In the genomic region with DNA sequence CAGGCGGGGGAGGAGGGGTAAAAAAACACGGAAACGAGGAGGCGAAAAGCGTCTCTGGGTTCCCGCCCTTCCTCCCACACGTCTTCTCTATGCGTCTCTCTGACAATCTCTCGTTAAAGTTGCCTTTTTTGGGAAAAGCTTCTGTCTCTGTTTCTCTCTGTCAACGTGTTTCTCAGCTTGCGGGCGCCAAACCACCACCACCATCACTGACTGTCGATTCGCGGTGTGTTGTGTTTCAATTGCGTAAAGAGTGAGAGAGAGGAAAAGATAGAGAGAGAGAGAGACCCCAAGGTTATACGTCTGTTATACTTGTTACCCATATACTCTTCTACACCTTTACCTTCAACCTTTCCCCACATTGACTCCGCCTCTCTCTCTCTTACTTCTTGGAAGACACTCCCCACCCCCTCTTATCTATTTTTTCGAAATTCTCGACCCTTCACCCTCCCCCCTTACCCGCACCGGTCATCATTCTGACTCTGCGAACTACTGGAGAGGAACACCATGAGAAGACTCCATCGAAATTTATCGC, we compare ENCODE assay signal across 6 worm cellular contexts.
TF ChIP-seq lines count a peak whose summit lies in the region.

A gene (plus strand): TSS at position 482 of the 532 bp plus-strand sequence.

TF ChIP-seq in whole organism, L1 larva, 84 proteins besides CTCF, POLR2A, EP300 and RAD21 (continues in another document):
- TF ChIP-seq nhr-71 (tag; optimal IDR thresholded peaks at IDR 0.05; lab: Kevin White, UChicago) (no peak), elt-3 (tag; optimal IDR thresholded peaks at IDR 0.05; lab: Kevin White, UChicago) (peak in 3 of 6 experiments; percentile 8 to 14 (median 10)), dpl-1 (GFP tag; optimal IDR thresholded peaks at IDR 0.05; lab: Kevin White, UChicago) (peak in 1 of 3 experiments; percentile 12), nhr-20 (tag; optimal IDR thresholded peaks at IDR 0.05; lab: Kevin White, UChicago) (no peak), mef-2 (tag; optimal IDR thresholded peaks at IDR 0.05; lab: Kevin White, UChicago) (no peak), lin-35 (GFP tag; optimal IDR thresholded peaks at IDR 0.05; lab: Kevin White, UChicago) (peak in 1 of 2 experiments; percentile 18), blmp-1 (tag; optimal IDR thresholded peaks at IDR 0.05; lab: Kevin White, UChicago) (peak; percentile 45), ama-1 (optimal IDR thresholded peaks at IDR 0.05; lab: Kevin White, UChicago) (no peak), lin-14 (GFP tag; optimal IDR thresholded peaks at IDR 0.05; lab: Kevin White, UChicago) (peak; percentile 33), nhr-77 (tag; optimal IDR thresholded peaks at IDR 0.05; lab: Kevin White, UChicago) (no peak), unc-86 (tag; optimal IDR thresholded peaks at IDR 0.05; lab: Kevin White, UChicago) (no peak), nhr-85 (tag; lab: Kevin White, UChicago) (peak; percentile 66), lsy-2 (tag; optimal IDR thresholded peaks at IDR 0.05; lab: Kevin White, UChicago) (peak in 1 of 2 experiments; percentile 25), zag-1 (tag; optimal IDR thresholded peaks at IDR 0.05; lab: Kevin White, UChicago) (no peak)

TF ChIP-seq in whole organism, L2 larva, 48 proteins besides CTCF, POLR2A, EP300 and RAD21:
- TF ChIP-seq nhr-6 (tag; optimal IDR thresholded peaks at IDR 0.05; lab: Kevin White, UChicago) (no peak), nhr-25 (tag; optimal IDR thresholded peaks at IDR 0.05; lab: Kevin White, UChicago) (peak; percentile 73), blmp-1 (tag; optimal IDR thresholded peaks at IDR 0.05; lab: Kevin White, UChicago; ENCODE audit: insufficient read depth) (peak; percentile 40), elt-1 (tag; optimal IDR thresholded peaks at IDR 0.05; lab: Kevin White, UChicago) (no peak)

TF ChIP-seq in whole organism, L3 larva, 47 proteins besides CTCF, POLR2A, EP300 and RAD21:
- TF ChIP-seq ama-1 (optimal IDR thresholded peaks at IDR 0.05; lab: Kevin White, UChicago) (no peak), nhr-23 (tag; optimal IDR thresholded peaks at IDR 0.05; lab: Kevin White, UChicago) (peak; percentile 16), nhr-25 (tag; optimal IDR thresholded peaks at IDR 0.05; lab: Kevin White, UChicago) (peak; percentile 91), elt-1 (tag; optimal IDR thresholded peaks at IDR 0.05; lab: Kevin White, UChicago) (peak; percentile 15)

TF ChIP-seq in whole organism, L4 larva, 104 proteins besides CTCF, POLR2A, EP300 and RAD21 (continues in another document):
- TF ChIP-seq fkh-10 (GFP tag; optimal IDR thresholded peaks at IDR 0.05; lab: Kevin White, UChicago) = no peak
- TF ChIP-seq lir-3 (tag; optimal IDR thresholded peaks at IDR 0.05; lab: Kevin White, UChicago) = no peak
- TF ChIP-seq spr-1 (tag; optimal IDR thresholded peaks at IDR 0.05; lab: Kevin White, UChicago) = no peak
- TF ChIP-seq lin-1 (GFP tag; IDR thresholded peaks at IDR 0.05; lab: Robert Waterston, UW) = no peak
- no peak for TF ChIP-seq mdl-1 (tag; optimal IDR thresholded peaks at IDR 0.05; lab: Kevin White, UChicago)
- no peak for TF ChIP-seq D1046.2 (GFP tag; IDR thresholded peaks at IDR 0.05; lab: Robert Waterston, UW)
- peak; percentile 25 for TF ChIP-seq mep-1 (tag; optimal IDR thresholded peaks at IDR 0.05; lab: Kevin White, UChicago)
- TF ChIP-seq set-16 (GFP tag; IDR thresholded peaks at IDR 0.05; lab: Robert Waterston, UW) = 0 out of 2 replicates have a peak, but pooled peaks have one; percentile 12
- TF ChIP-seq lin-13 (GFP tag; optimal IDR thresholded peaks at IDR 0.05; lab: Kevin White, UChicago) = no peak
- no peak for TF ChIP-seq lin-39 (tag; optimal IDR thresholded peaks at IDR 0.05; lab: Kevin White, UChicago)
- peak; percentile 66 for TF ChIP-seq nhr-25 (tag; optimal IDR thresholded peaks at IDR 0.05; lab: Kevin White, UChicago; ENCODE audit: borderline replicate concordance, insufficient read depth)
- TF ChIP-seq zag-1 (tag; optimal IDR thresholded peaks at IDR 0.05; lab: Kevin White, UChicago) = no peak
- TF ChIP-seq mxl-2 (GFP tag; conservative IDR thresholded peaks at IDR 0.05; lab: Robert Waterston, UW) = no peak
- peak; percentile 84 for TF ChIP-seq mxl-3 (GFP tag; optimal IDR thresholded peaks at IDR 0.05; lab: Kevin White, UChicago)
- TF ChIP-seq ces-1 (GFP tag; optimal IDR thresholded peaks at IDR 0.05; lab: Kevin White, UChicago) = no peak
- TF ChIP-seq hmg-1.1 (GFP tag; IDR thresholded peaks at IDR 0.05; lab: Robert Waterston, UW) = 0 out of 2 replicates have a peak, but pooled peaks have one; percentile 25
- TF ChIP-seq nhr-77 (tag; optimal IDR thresholded peaks at IDR 0.05; lab: Kevin White, UChicago) = no peak
- no peak for TF ChIP-seq nhr-48 (tag; optimal IDR thresholded peaks at IDR 0.05; lab: Kevin White, UChicago)
- TF ChIP-seq aha-1 (tag; lab: Kevin White, UChicago) = no peak
- TF ChIP-seq ceh-28 (tag; optimal IDR thresholded peaks at IDR 0.05; lab: Kevin White, UChicago) = no peak
- TF ChIP-seq daf-16 (GFP tag; optimal IDR thresholded peaks at IDR 0.05; lab: Kevin White, UChicago) = no peak
- no peak for TF ChIP-seq daf-16 (tag; optimal IDR thresholded peaks at IDR 0.05; lab: Kevin White, UChicago)

TF ChIP-seq in whole organism, late embryonic, 69 proteins besides CTCF, POLR2A, EP300 and RAD21:
- TF ChIP-seq ttx-3 (tag; optimal IDR thresholded peaks at IDR 0.05; lab: Kevin White, UChicago) (no peak), ahr-1 (tag; optimal IDR thresholded peaks at IDR 0.05; lab: Kevin White, UChicago) (no peak), fkh-6 (tag; optimal IDR thresholded peaks at IDR 0.05; lab: Kevin White, UChicago) (peak; percentile 82), lin-11 (tag; optimal IDR thresholded peaks at IDR 0.05; lab: Kevin White, UChicago) (no peak)

TF ChIP-seq in whole organism, young adult, 124 proteins besides CTCF, POLR2A, EP300 and RAD21:
- TF ChIP-seq die-1 (tag; optimal IDR thresholded peaks at IDR 0.05; lab: Kevin White, UChicago) (no peak), F52B5.7 (tag; optimal IDR thresholded peaks at IDR 0.05; lab: Kevin White, UChicago) (no peak), lin-26 (GFP tag; IDR thresholded peaks at IDR 0.05; lab: Robert Waterston, UW) (0 out of 2 replicates have a peak, but pooled peaks have one; percentile 38)
TF ChIP-seq in whole organism, young adult: peak in this region for 1.
